Worm (Caenorhabditis elegans) whole organism, L4/young adult: ENCODE data around the gene F15E6.4.

ENCODE experiments used
- W03F9.2 ChIP-seq: fragments of 150-350 bp; optimal IDR thresholded peaks from 2 replicates; lab custom pipeline; 2014; ENCODE audit warnings: missing biosample characterization, missing genetic modification characterization
- him-1 ChIP-seq: sonication (generic microtip); optimal IDR thresholded peaks from 2 replicates; lab custom pipeline; 2016; ENCODE audit warnings: missing genotype, missing genetic modification reagents, missing genetic modification characterization, missing compliant biosample characterization

DNA sequence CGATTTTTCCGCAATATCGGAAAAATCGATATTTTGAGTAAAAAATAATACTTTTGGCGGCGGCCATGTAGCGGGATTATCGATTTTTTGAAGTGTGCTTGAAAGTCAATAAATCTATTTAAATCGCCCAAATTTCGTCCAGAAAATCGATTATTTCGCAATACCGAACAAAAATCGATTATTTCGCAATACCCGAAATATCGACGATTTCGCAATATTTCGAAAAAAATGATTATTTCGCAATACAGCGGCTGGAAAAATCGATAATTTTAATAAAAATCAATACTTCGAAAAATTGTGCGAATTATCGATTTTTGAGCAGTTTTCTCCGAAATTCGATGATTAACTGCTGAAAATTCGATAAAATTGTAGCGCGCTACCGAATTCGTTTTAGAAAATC is 26.8 kb downstream of the F15E6.4 start:
- TF ChIP-seq him-1 (tag; lab: Kevin White, UChicago) (no peak), W03F9.2 (tag; lab: Kevin White, UChicago) (no peak)
